Fruit fly (Drosophila melanogaster): ENCODE data around the gene CG14434.
A peak's percentile ranks its signal among the peaks of the same experiment; 100 is the strongest.

Gene CG14434

dm6 chrX:6860413-6861089 is 6.4 kb downstream of the CG14434 start:
- no peak for TF ChIP-seq emc (GFP tag; optimal IDR thresholded peaks at IDR 0.05)
- TF ChIP-seq MTF-1 (GFP tag; optimal IDR thresholded peaks at IDR 0.05; ENCODE audit: borderline replicate concordance): no peak
- TF ChIP-seq esg (GFP tag; conservative IDR thresholded peaks at IDR 0.05): no peak
- TF ChIP-seq hb (GFP tag; IDR thresholded peaks at IDR 0.05; ENCODE audit: partially characterized antibody): no peak
- no peak for TF ChIP-seq CG18476 (GFP tag; optimal IDR thresholded peaks at IDR 0.05)
- no peak for TF ChIP-seq schlank (tag; optimal IDR thresholded peaks at IDR 0.05)
- no peak for TF ChIP-seq CkIIα-i1 (GFP tag; IDR thresholded peaks at IDR 0.05)
- TF ChIP-seq row (GFP tag; IDR thresholded peaks at IDR 0.05): peak; percentile 44; the same call in 2 of the 3 replicates
- TF ChIP-seq BtbVII (GFP tag; optimal IDR thresholded peaks at IDR 0.05): no peak
- no peak for TF ChIP-seq CG10274 (GFP tag; optimal IDR thresholded peaks at IDR 0.05)
- TF ChIP-seq CG6654 (GFP tag; optimal IDR thresholded peaks at IDR 0.05): no peak
- no peak for TF ChIP-seq CG17568 (GFP tag; optimal IDR thresholded peaks at IDR 0.05)
- no peak for TF ChIP-seq CG11247 (GFP tag; IDR thresholded peaks at IDR 0.05)
- TF ChIP-seq sens (GFP tag): peak; percentile 58
- TF ChIP-seq CG10209 (GFP tag; optimal IDR thresholded peaks at IDR 0.05): peak; percentile 1
- TF ChIP-seq cg (GFP tag; optimal IDR thresholded peaks at IDR 0.05): no peak
- no peak for TF ChIP-seq wek (GFP tag; optimal IDR thresholded peaks at IDR 0.05)
- no peak for TF ChIP-seq CG13424 (tag; optimal IDR thresholded peaks at IDR 0.05)
- no peak for TF ChIP-seq Dref (GFP tag; IDR thresholded peaks at IDR 0.05)
- TF ChIP-seq pzg (GFP tag; optimal IDR thresholded peaks at IDR 0.05): no peak
- TF ChIP-seq lilli (GFP tag; optimal IDR thresholded peaks at IDR 0.05): no peak
- TF ChIP-seq Dek (tag; optimal IDR thresholded peaks at IDR 0.05): no peak
- TF ChIP-seq CG2116 (GFP tag; optimal IDR thresholded peaks at IDR 0.05): no peak
- TF ChIP-seq dati (GFP tag; IDR thresholded peaks at IDR 0.05): no peak
- TF ChIP-seq otp (GFP tag; IDR thresholded peaks at IDR 0.05): no peak
- no peak for TF ChIP-seq CG7556 (GFP tag; optimal IDR thresholded peaks at IDR 0.05)
- peak; percentile 29; the same call in 1 of the 2 replicates for TF ChIP-seq lmd (GFP tag; IDR thresholded peaks at IDR 0.05)
- TF ChIP-seq lab (GFP tag; optimal IDR thresholded peaks at IDR 0.05): peak; percentile 43
- TF ChIP-seq Nf-YC (tag; optimal IDR thresholded peaks at IDR 0.05): no peak
- 0 out of 2 replicates have a peak, but pooled peaks have one; percentile 28 for TF ChIP-seq al (GFP tag; IDR thresholded peaks at IDR 0.05)
- peak; percentile 35 for TF ChIP-seq Blimp-1 (GFP tag; optimal IDR thresholded peaks at IDR 0.05)
- TF ChIP-seq Bgb (GFP tag; IDR thresholded peaks at IDR 0.05; ENCODE audit: partially characterized antibody): no peak
- no peak for TF ChIP-seq CG8290 (GFP tag; optimal IDR thresholded peaks at IDR 0.05)
- no peak for TF ChIP-seq CG8290 (tag; optimal IDR thresholded peaks at IDR 0.05)
- TF ChIP-seq hkb (optimal IDR thresholded peaks at IDR 0.05): no peak
- no peak for TF ChIP-seq hkb (GFP tag; IDR thresholded peaks at IDR 0.05)
- TF ChIP-seq CG34224 (GFP tag; IDR thresholded peaks at IDR 0.05; ENCODE audit: partially characterized antibody): no peak
- TF ChIP-seq Dll (GFP tag; IDR thresholded peaks at IDR 0.05; ENCODE audit: partially characterized antibody): no peak
- TF ChIP-seq Taf1 (GFP tag; IDR thresholded peaks at IDR 0.05): no peak
- no peak for TF ChIP-seq croc (GFP tag; conservative IDR thresholded peaks at IDR 0.05)
- TF ChIP-seq Ada2b (GFP tag; IDR thresholded peaks at IDR 0.05): no peak
- peak; percentile 5 for TF ChIP-seq CG12769 (tag; optimal IDR thresholded peaks at IDR 0.05)
- no peak for TF ChIP-seq CG16815 (GFP tag; optimal IDR thresholded peaks at IDR 0.05)
- peak; percentile 25 for TF ChIP-seq zen (tag; optimal IDR thresholded peaks at IDR 0.05)
- TF ChIP-seq ash1 (GFP tag; optimal IDR thresholded peaks at IDR 0.05): no peak
- TF ChIP-seq CG8388 (GFP tag; optimal IDR thresholded peaks at IDR 0.05): peak; percentile 26
- peak; percentile 50 for TF ChIP-seq CG10979 (tag; optimal IDR thresholded peaks at IDR 0.05)
- TF ChIP-seq CG10267 (tag; optimal IDR thresholded peaks at IDR 0.05): no peak
- TF ChIP-seq Atf6 (GFP tag; IDR thresholded peaks at IDR 0.05): no peak
- TF ChIP-seq bbx (GFP tag; IDR thresholded peaks at IDR 0.05; ENCODE audit: partially characterized antibody): no peak
